Worm (Caenorhabditis elegans) whole organism, young adult: ENCODE results near the gene malt-1.
A peak's percentile ranks its signal among the peaks of the same experiment; 100 is the strongest.

Experiments used
- F37B4.10 ChIP-seq: fragments of 200-800 bp; sonication (Bioruptor generic); IDR thresholded peaks from 2 replicates; pipeline ENCODE4 v1.3.6; 2022; ENCODE audit warnings: missing genetic modification characterization, missing compliant biosample characterization
- egl-18 ChIP-seq: fragments of 200-800 bp; sonication (Bioruptor generic); IDR thresholded peaks from 2 replicates; pipeline ENCODE4 v1.3.6; 2022; ENCODE audit warnings: missing genetic modification reagents, missing genetic modification characterization, missing compliant biosample characterization
- let-607 ChIP-seq, 2 experiments: fragments of 200-800 bp in 1 of 2; sonication (Bioruptor generic) in 1 of 2; sonication (generic microtip) in 1 of 2; optimal IDR thresholded peaks; 2 replicates each; lab custom pipeline; 2016 to 2018; ENCODE audit warnings: mild to moderate bottlenecking in 2 of 2, missing compliant biosample characterization in 2 of 2, missing genetic modification characterization in 2 of 2, moderate library complexity in 2 of 2, missing genotype in 1 of 2
- lin-40 ChIP-seq: sonication (generic microtip); optimal IDR thresholded peaks from 2 replicates; lab custom pipeline; 2016; ENCODE audit warnings: missing genetic modification characterization, mild to moderate bottlenecking, missing compliant biosample characterization, missing genotype, missing genetic modification reagents
- madf-3 ChIP-seq: fragments of 200-800 bp; sonication (Bioruptor generic); IDR thresholded peaks from 2 replicates; pipeline ENCODE4 v1.3.6; 2022; ENCODE audit warnings: missing genetic modification reagents, missing genetic modification characterization, missing compliant biosample characterization
- mxl-1 ChIP-seq: sonication (generic microtip); optimal IDR thresholded peaks from 2 replicates; lab custom pipeline; 2016; ENCODE audit warnings: missing genetic modification characterization, missing compliant biosample characterization
- nhr-179 ChIP-seq: sonication (generic microtip); optimal IDR thresholded peaks from 2 replicates; lab custom pipeline; 2016; ENCODE audit warnings: mild to moderate bottlenecking, missing genetic modification characterization, missing compliant biosample characterization
- ztf-25 ChIP-seq: fragments of 200-800 bp; sonication (Bioruptor generic); IDR thresholded peaks from 2 replicates; pipeline ENCODE4 v1.3.6; 2022; ENCODE audit warnings: missing genetic modification reagents, missing genetic modification characterization, missing compliant biosample characterization
- ztf-28 ChIP-seq: fragments of 200-800 bp; sonication (Bioruptor generic); IDR thresholded peaks from 2 replicates; pipeline ENCODE4 v1.3.6; 2022; ENCODE audit warnings: missing genetic modification reagents, missing genetic modification characterization, missing compliant biosample characterization

Gene malt-1

DNA sequence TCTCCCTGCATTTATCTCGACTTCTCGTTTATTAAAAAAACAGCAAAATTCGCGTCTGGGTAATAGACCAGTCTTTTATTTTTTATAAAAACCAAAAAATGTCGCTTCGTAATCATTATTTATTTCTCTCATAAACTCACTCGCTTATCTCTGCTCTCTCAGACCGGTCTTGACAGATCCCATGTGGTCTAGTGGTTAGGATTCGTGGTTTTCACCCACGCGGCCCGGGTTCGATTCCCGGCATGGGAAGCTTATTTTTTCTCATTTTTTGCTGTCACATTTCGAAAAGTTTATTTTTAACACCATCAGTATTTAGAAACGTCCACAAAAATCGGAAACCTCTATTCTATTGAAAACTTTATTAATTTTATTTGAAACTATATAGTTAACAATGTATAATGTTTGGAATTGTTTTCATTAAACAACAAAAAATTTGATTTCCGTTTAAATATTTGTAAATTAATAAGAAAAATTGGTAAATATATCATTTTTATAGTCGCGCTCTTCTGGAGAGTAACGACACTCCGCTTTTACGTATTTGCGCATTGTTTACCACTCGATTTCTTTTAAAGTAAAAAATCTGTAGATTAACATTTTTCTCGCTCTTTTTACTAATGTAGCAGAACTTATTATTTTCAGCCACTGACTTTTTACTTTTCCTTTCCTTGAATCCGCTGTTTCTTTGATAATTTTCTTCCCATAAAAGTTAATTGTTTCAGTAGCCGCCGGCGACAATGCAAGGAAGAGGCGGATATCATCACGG, 52.9 kb downstream of the malt-1 start, which contains the start of gene hrpl-1 (continued):
- TF ChIP-seq lin-40 (tag; lab: Kevin White, UChicago) = no peak
- TF ChIP-seq F37B4.10 = no peak
- TF ChIP-seq ztf-28 (GFP tag; lab: Robert Waterston, UW) = no peak
- TF ChIP-seq ztf-25 (GFP tag; lab: Robert Waterston, UW) = no peak
- no peak for TF ChIP-seq egl-18 (GFP tag; lab: Robert Waterston, UW)
- TF ChIP-seq madf-3 (GFP tag; lab: Robert Waterston, UW) = no peak
- TF ChIP-seq let-607 (tag; optimal IDR thresholded peaks at IDR 0.05; lab: Kevin White, UChicago) = no peak
- TF ChIP-seq mxl-1 (tag; lab: Kevin White, UChicago) = peak; percentile 20
- TF ChIP-seq nhr-179 = no peak
- TF ChIP-seq, all 124 proteins: peak for 17
